Worm (Caenorhabditis elegans): Measurements from ENCODE around the gene F52H3.11.

DNA sequence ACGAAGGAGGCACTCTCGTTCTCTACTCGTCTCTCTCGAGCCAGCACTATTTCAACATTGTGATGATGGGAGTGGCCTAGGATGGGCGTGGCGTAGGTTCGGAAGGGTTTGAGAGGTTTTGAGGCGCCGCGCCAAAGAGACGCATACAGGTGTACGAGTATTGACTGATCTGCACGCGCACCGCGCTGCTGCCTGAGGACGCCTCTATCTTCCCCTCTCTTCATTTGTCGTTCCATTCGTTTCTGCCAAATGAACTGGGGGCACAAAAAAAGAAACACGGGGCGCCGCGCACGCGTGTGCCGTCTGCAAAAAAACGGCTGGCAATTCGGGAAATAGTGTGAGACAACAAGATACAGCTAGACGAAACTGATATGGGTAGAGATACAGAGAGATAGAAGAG is 28.9 kb downstream of the F52H3.11 start, which contains the start of gene lec-2:
- TF ChIP-seq nhr-237 (tag; optimal IDR thresholded peaks at IDR 0.05): no peak
- no peak for TF ChIP-seq unc-62 (GFP tag; optimal IDR thresholded peaks at IDR 0.05)
- no peak for TF ChIP-seq nhr-10 (tag; optimal IDR thresholded peaks at IDR 0.05)
- TF ChIP-seq lsy-2 (tag; optimal IDR thresholded peaks at IDR 0.05): no peak
- no peak for TF ChIP-seq zag-1 (tag; optimal IDR thresholded peaks at IDR 0.05)
- TF ChIP-seq aly-2 (tag; optimal IDR thresholded peaks at IDR 0.05): no peak

All from whole organism, L2 larva.